Worm (Caenorhabditis elegans) whole organism, L4/young adult: ENCODE results near the gene klp-7.

Experiments used
- W03F9.2 ChIP-seq: fragments of 150-350 bp; optimal IDR thresholded peaks from 2 replicates; lab custom pipeline; 2014; ENCODE audit warnings: missing biosample characterization, missing genetic modification characterization
- him-1 ChIP-seq: sonication (generic microtip); optimal IDR thresholded peaks from 2 replicates; lab custom pipeline; 2016; ENCODE audit warnings: missing genotype, missing genetic modification reagents, missing genetic modification characterization, missing compliant biosample characterization

DNA sequence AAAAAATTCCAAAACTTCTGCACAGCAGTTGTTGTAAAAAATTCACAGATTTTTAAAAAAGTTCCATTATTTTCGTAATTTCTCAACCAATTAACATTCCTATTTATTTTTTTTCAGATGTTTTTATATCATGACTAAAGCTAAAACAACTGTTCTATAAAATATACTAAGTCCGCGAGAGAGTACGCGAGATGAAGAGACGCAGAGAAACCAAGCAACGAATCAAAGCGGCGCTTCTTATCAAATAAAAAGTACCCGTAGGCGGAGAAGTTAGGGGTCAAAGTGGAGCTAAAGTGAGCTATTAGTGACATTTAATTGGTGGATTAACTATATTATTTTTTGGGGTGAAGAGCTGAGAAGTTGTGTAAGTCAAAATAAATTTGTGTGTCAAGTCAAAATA lies 26.9 kb downstream of the klp-7 start, which contains the start of gene sbsp-1:
- TF ChIP-seq him-1 (tag; lab: Kevin White, UChicago): no peak
- TF ChIP-seq W03F9.2 (tag; lab: Kevin White, UChicago): no peak
